Fruit fly (Drosophila melanogaster): ENCODE data around the gene PpD3.
A peak's percentile ranks its signal among the peaks of the same experiment; 100 is the strongest.

PpD3 gene

dm6 chr3R:9740713-9741112 is 7.0 kb upstream of the PpD3 start, which contains the start of gene Pnn (continued):
- TF ChIP-seq nau (GFP tag; optimal IDR thresholded peaks at IDR 0.05) (no peak), CG16863 (GFP tag; optimal IDR thresholded peaks at IDR 0.05) (no peak), CG8924 (tag; optimal IDR thresholded peaks at IDR 0.05) (peak; percentile 52), Hr78 (GFP tag; optimal IDR thresholded peaks at IDR 0.05) (no peak), gsb-n (tag; optimal IDR thresholded peaks at IDR 0.05) (no peak), tx (GFP tag; optimal IDR thresholded peaks at IDR 0.05) (no peak), CG1233 (GFP tag; optimal IDR thresholded peaks at IDR 0.05) (no peak), HmgZ (tag; optimal IDR thresholded peaks at IDR 0.05) (peak; percentile 21), schlank (tag; optimal IDR thresholded peaks at IDR 0.05) (no peak), esg (GFP tag; conservative IDR thresholded peaks at IDR 0.05) (no peak), CG2678 (tag; optimal IDR thresholded peaks at IDR 0.05) (no peak), Fer2 (tag; optimal IDR thresholded peaks at IDR 0.05) (no peak), Doc3 (GFP tag; IDR thresholded peaks at IDR 0.05; ENCODE audit: partially characterized antibody) (peak; percentile 86), trem (tag; optimal IDR thresholded peaks at IDR 0.05) (peak; percentile 67), CG10147 (GFP tag; optimal IDR thresholded peaks at IDR 0.05) (no peak), fd96Cb (tag; optimal IDR thresholded peaks at IDR 0.05) (no peak), Poxn (GFP tag; IDR thresholded peaks at IDR 0.05) (no peak), otp (GFP tag; IDR thresholded peaks at IDR 0.05) (no peak), CG2875 (GFP tag; optimal IDR thresholded peaks at IDR 0.05) (no peak), tio (GFP tag; optimal IDR thresholded peaks at IDR 0.05) (no peak), CG1647 (GFP tag; optimal IDR thresholded peaks at IDR 0.05) (no peak), p53 (GFP tag; optimal IDR thresholded peaks at IDR 0.05) (no peak), Oaz (GFP tag; IDR thresholded peaks at IDR 0.05) (no peak), CG10462 (GFP tag; optimal IDR thresholded peaks at IDR 0.05) (no peak), zen2 (GFP tag; IDR thresholded peaks at IDR 0.05; ENCODE audit: partially characterized antibody) (peak; percentile 85), Tbp (GFP tag; optimal IDR thresholded peaks at IDR 0.05) (no peak), CG17359 (tag; optimal IDR thresholded peaks at IDR 0.05) (no peak), tap (tag; optimal IDR thresholded peaks at IDR 0.05) (no peak), CG16779 (GFP tag; IDR thresholded peaks at IDR 0.05) (no peak), CG42726 (GFP tag; IDR thresholded peaks at IDR 0.05; ENCODE audit: partially characterized antibody) (peak; percentile 87; the same call in 1 of the 2 replicates), sim (GFP tag; IDR thresholded peaks at IDR 0.05) (no peak), Optix (GFP tag; IDR thresholded peaks at IDR 0.05) (no peak), PHDP (tag; optimal IDR thresholded peaks at IDR 0.05) (no peak), sqz (GFP tag; optimal IDR thresholded peaks at IDR 0.05) (peak; percentile 65), CG2202 (tag; optimal IDR thresholded peaks at IDR 0.05) (no peak), cato (GFP tag; optimal IDR thresholded peaks at IDR 0.05; ENCODE audit: borderline replicate concordance) (no peak), Trl (optimal IDR thresholded peaks at IDR 0.05) (no peak), Trl (GFP tag; optimal IDR thresholded peaks at IDR 0.05) (no peak), CG30020 (tag; optimal IDR thresholded peaks at IDR 0.05) (peak; percentile 63), MBD-R2 (GFP tag; IDR thresholded peaks at IDR 0.05) (peak; percentile 91), Bgb (GFP tag; IDR thresholded peaks at IDR 0.05; ENCODE audit: partially characterized antibody) (peak; percentile 92), CG13123 (GFP tag; optimal IDR thresholded peaks at IDR 0.05) (no peak), CG33213 (GFP tag; optimal IDR thresholded peaks at IDR 0.05) (no peak), Ssrp (tag; optimal IDR thresholded peaks at IDR 0.05) (no peak), CG8765 (GFP tag; IDR thresholded peaks at IDR 0.05) (no peak), cad (GFP tag; optimal IDR thresholded peaks at IDR 0.05) (peak; percentile 30), Hr39 (optimal IDR thresholded peaks at IDR 0.05) (no peak), zfh2 (GFP tag; optimal IDR thresholded peaks at IDR 0.05) (no peak), jing (GFP tag; optimal IDR thresholded peaks at IDR 0.05) (no peak), Dfd (GFP tag; optimal IDR thresholded peaks at IDR 0.05) (no peak), H15 (GFP tag; IDR thresholded peaks at IDR 0.05) (no peak), kay (GFP tag; optimal IDR thresholded peaks at IDR 0.05) (no peak), pb (GFP tag; optimal IDR thresholded peaks at IDR 0.05) (no peak)

All from whole organism, embryonic.